Fruit fly (Drosophila melanogaster) whole organism, embryonic: Measurements from ENCODE around the gene Zw.

ENCODE experiments used
- Ada2b ChIP-seq: fragments of 200-800 bp; sonication (Bioruptor generic); IDR thresholded peaks from 2 replicates; pipeline ENCODE4 v1.3.6; 2022; ENCODE audit warnings: missing biosample characterization, missing genetic modification characterization
- Bgb ChIP-seq: fragments of 200-800 bp; sonication (Bioruptor generic); IDR thresholded peaks from 2 replicates; pipeline ENCODE4 v1.3.6; 2022; ENCODE audit warnings: missing biosample characterization, missing genetic modification characterization; ENCODE audit not compliant: partially characterized antibody
- CG10462 ChIP-seq: fragments of 200-800 bp; sonication (Bioruptor generic); optimal IDR thresholded peaks from 2 replicates; lab custom pipeline; 2016; ENCODE audit warnings: missing biosample characterization, missing genetic modification characterization
- CG11696 ChIP-seq: fragments of 200-800 bp; sonication (Bioruptor generic); IDR thresholded peaks from 2 replicates; pipeline ENCODE4 v1.3.6; 2022; ENCODE audit warnings: missing biosample characterization, missing genetic modification characterization
- CG18262 ChIP-seq: fragments of 200-800 bp; optimal IDR thresholded peaks from 3 replicates; lab custom pipeline; 2019; ENCODE audit warnings: missing biosample characterization, mild to moderate bottlenecking, missing genetic modification characterization, moderate library complexity
- CG2199 ChIP-seq: fragments of 200-800 bp; sonication (Bioruptor generic); IDR thresholded peaks from 3 replicates; pipeline ENCODE4 v1.3.6; 2022; ENCODE audit warnings: missing biosample characterization, missing genetic modification characterization
- CG2875 ChIP-seq: fragments of 200-800 bp; sonication (Bioruptor generic); optimal IDR thresholded peaks from 2 replicates; lab custom pipeline; 2017; ENCODE audit warnings: missing biosample characterization, mild to moderate bottlenecking, missing genetic modification characterization, missing genetic modification reagents
- CG30020 ChIP-seq: fragments of 200-800 bp; optimal IDR thresholded peaks from 2 replicates; lab custom pipeline; 2019; ENCODE audit warnings: missing biosample characterization, mild to moderate bottlenecking, missing genetic modification characterization, moderate library complexity
- CG3995 ChIP-seq: fragments of 200-800 bp; sonication (Bioruptor generic); optimal IDR thresholded peaks from 3 replicates; lab custom pipeline; 2016; ENCODE audit warnings: missing biosample characterization, missing genetic modification characterization
- CG4404 ChIP-seq: fragments of 200-800 bp; sonication (Bioruptor generic); IDR thresholded peaks from 2 replicates; pipeline ENCODE4 v1.3.6; 2022; ENCODE audit warnings: missing biosample characterization, missing genetic modification characterization
- CG6683 ChIP-seq: fragments of 200-800 bp; sonication (Bioruptor generic); optimal IDR thresholded peaks from 2 replicates; lab custom pipeline; 2017; ENCODE audit warnings: missing biosample characterization, mild to moderate bottlenecking, missing genetic modification characterization, missing genetic modification reagents
- CG6791 ChIP-seq: fragments of 200-800 bp; sonication (Bioruptor generic); IDR thresholded peaks from 3 replicates; pipeline ENCODE4 v1.3.6; 2022; ENCODE audit warnings: missing biosample characterization, missing genetic modification characterization; ENCODE audit not compliant: partially characterized antibody
- CG7357 ChIP-seq: fragments of 200-800 bp; sonication (Bioruptor generic); IDR thresholded peaks from 3 replicates; pipeline ENCODE4 v1.3.6; 2022; ENCODE audit warnings: missing biosample characterization, missing genetic modification characterization
- CG8359 ChIP-seq: fragments of 200-800 bp; sonication (Bioruptor generic); optimal IDR thresholded peaks from 2 replicates; lab custom pipeline; 2017; ENCODE audit warnings: missing biosample characterization, mild to moderate bottlenecking, missing genetic modification characterization, borderline replicate concordance
- CG9437 ChIP-seq: fragments of 200-800 bp; sonication (Bioruptor generic); optimal IDR thresholded peaks from 2 replicates; lab custom pipeline; 2018; ENCODE audit warnings: missing biosample characterization, mild to moderate bottlenecking, missing genetic modification characterization
- Dad ChIP-seq: fragments of 200-800 bp; sonication (Bioruptor generic); optimal IDR thresholded peaks from 3 replicates; lab custom pipeline; 2016; ENCODE audit warnings: missing biosample characterization, missing genetic modification characterization
- Dll ChIP-seq: fragments of 200-800 bp; sonication (Bioruptor generic); IDR thresholded peaks from 4 replicates; pipeline ENCODE4 v1.3.6; 2022; ENCODE audit warnings: missing biosample characterization, missing genetic modification characterization; ENCODE audit not compliant: partially characterized antibody
- Dp ChIP-seq: fragments of 200-800 bp; sonication (Bioruptor generic); optimal IDR thresholded peaks from 2 replicates; lab custom pipeline; 2018; ENCODE audit warnings: missing biosample characterization, mild to moderate bottlenecking, missing genetic modification characterization, moderate library complexity
- E2f1 ChIP-seq: fragments of 200-800 bp; sonication (Bioruptor generic); IDR thresholded peaks from 2 replicates; pipeline ENCODE4 v1.3.6; 2022; ENCODE audit warnings: missing biosample characterization, missing genetic modification characterization
- HLH54F ChIP-seq: fragments of 200-800 bp; sonication (Bioruptor generic); optimal IDR thresholded peaks from 3 replicates; lab custom pipeline; 2016; ENCODE audit warnings: missing biosample characterization, missing genetic modification characterization
- HmgZ ChIP-seq: fragments of 200-800 bp; sonication (Bioruptor generic); optimal IDR thresholded peaks from 2 replicates; lab custom pipeline; 2018; ENCODE audit warnings: missing biosample characterization, mild to moderate bottlenecking, missing genetic modification characterization
- PHDP ChIP-seq: fragments of 200-800 bp; sonication (Bioruptor generic); optimal IDR thresholded peaks from 3 replicates; lab custom pipeline; 2018; ENCODE audit warnings: missing biosample characterization, mild to moderate bottlenecking, missing genetic modification characterization, moderate library complexity
- Rfx ChIP-seq: fragments of 200-800 bp; sonication (Bioruptor generic); IDR thresholded peaks from 2 replicates; pipeline ENCODE4 v1.3.6; 2022; ENCODE audit warnings: missing biosample characterization, missing genetic modification characterization
- Rx ChIP-seq: fragments of 200-800 bp; sonication (Bioruptor generic); IDR thresholded peaks from 2 replicates; pipeline ENCODE4 v1.3.6; 2022; ENCODE audit warnings: missing biosample characterization, missing genetic modification characterization
- YL-1 ChIP-seq: fragments of 200-800 bp; sonication (Bioruptor generic); optimal IDR thresholded peaks from 3 replicates; lab custom pipeline; 2017; ENCODE audit warnings: missing biosample characterization, mild to moderate bottlenecking, missing genetic modification characterization
- bsh ChIP-seq, 2 experiments: fragments of 200-800 bp; sonication (Bioruptor generic); optimal IDR thresholded peaks; 2 replicates each; lab custom pipeline; 2017 to 2018; ENCODE audit warnings: mild to moderate bottlenecking in 2 of 2, missing biosample characterization in 2 of 2, missing genetic modification characterization in 2 of 2, moderate library complexity in 1 of 2
- chinmo ChIP-seq: fragments of 200-800 bp; sonication (Bioruptor generic); IDR thresholded peaks from 4 replicates; pipeline ENCODE4 v1.3.6; 2022; ENCODE audit warnings: missing biosample characterization, missing genetic modification characterization; ENCODE audit not compliant: partially characterized antibody
- ci ChIP-seq: fragments of 200-800 bp; sonication (Bioruptor generic); IDR thresholded peaks from 3 replicates; pipeline ENCODE4 v1.3.6; 2022; ENCODE audit warnings: missing biosample characterization, missing genetic modification characterization
- disco-r ChIP-seq: fragments of 200-800 bp; sonication (Bioruptor generic); optimal IDR thresholded peaks from 2 replicates; lab custom pipeline; 2016; ENCODE audit warnings: missing biosample characterization, missing genetic modification characterization
- dysf ChIP-seq: fragments of 200-800 bp; sonication (Bioruptor generic); IDR thresholded peaks from 3 replicates; pipeline ENCODE4 v1.3.6; 2022; ENCODE audit warnings: missing biosample characterization, missing genetic modification characterization
- grau ChIP-seq: fragments of 200-800 bp; optimal IDR thresholded peaks from 3 replicates; lab custom pipeline; 2019; ENCODE audit warnings: missing biosample characterization, mild to moderate bottlenecking, missing genetic modification characterization, moderate library complexity
- gsb-n ChIP-seq: fragments of 200-800 bp; sonication (Bioruptor generic); optimal IDR thresholded peaks from 3 replicates; lab custom pipeline; 2018; ENCODE audit warnings: missing biosample characterization, mild to moderate bottlenecking, missing genetic modification characterization
- gt ChIP-seq: fragments of 200-800 bp; sonication (Bioruptor generic); IDR thresholded peaks from 2 replicates; pipeline ENCODE4 v1.3.6; 2022; ENCODE audit warnings: missing biosample characterization, missing genetic modification characterization
- hbn ChIP-seq: fragments of 200-800 bp; sonication (Bioruptor generic); IDR thresholded peaks from 2 replicates; pipeline ENCODE4 v1.3.6; 2022; ENCODE audit warnings: missing biosample characterization, missing genetic modification characterization; ENCODE audit not compliant: partially characterized antibody
- jing ChIP-seq: fragments of 200-800 bp; sonication (Bioruptor generic); optimal IDR thresholded peaks from 2 replicates; lab custom pipeline; 2018; ENCODE audit warnings: missing biosample characterization, mild to moderate bottlenecking, missing genetic modification characterization
- knrl ChIP-seq: fragments of 200-800 bp; sonication (Bioruptor generic); IDR thresholded peaks from 3 replicates; pipeline ENCODE4 v1.3.6; 2022; ENCODE audit warnings: missing biosample characterization, missing genetic modification characterization; ENCODE audit not compliant: partially characterized antibody
- lola ChIP-seq, 3 experiments: fragments of >200 bp in 2 of 3; fragments of 200-800 bp in 1 of 3; sonication (Bioruptor generic) in 1 of 3; optimal IDR thresholded peaks; 2 replicates each; lab custom pipeline; 2017 to 2019; ENCODE audit warnings: missing biosample characterization in 3 of 3, missing genetic modification characterization in 3 of 3, mild to moderate bottlenecking in 1 of 3, moderate library complexity in 1 of 3
- pzg ChIP-seq: fragments of 200-800 bp; sonication (Bioruptor generic); optimal IDR thresholded peaks from 3 replicates; lab custom pipeline; 2018; ENCODE audit warnings: missing biosample characterization, mild to moderate bottlenecking, missing genetic modification characterization, moderate library complexity
- sc ChIP-seq, 3 experiments: fragments of >200 bp in 2 of 3; fragments of 200-800 bp in 1 of 3; sonication (Bioruptor generic) in 1 of 3; optimal IDR thresholded peaks; 2 replicates in 2 of 3; 3 replicates in 1 of 3; lab custom pipeline; 2017; ENCODE audit warnings: mild to moderate bottlenecking in 1 of 3, missing biosample characterization in 1 of 3, missing genetic modification characterization in 1 of 3, missing genetic modification reagents in 1 of 3
- sr ChIP-seq: fragments of 200-800 bp; sonication (Bioruptor generic); IDR thresholded peaks from 3 replicates; pipeline ENCODE4 v1.3.6; 2022; ENCODE audit warnings: missing biosample characterization, missing genetic modification characterization
- ssp ChIP-seq: fragments of 200-800 bp; sonication (Bioruptor generic); IDR thresholded peaks from 2 replicates; pipeline ENCODE4 v1.3.6; 2022; ENCODE audit warnings: missing biosample characterization, missing genetic modification characterization
- toy ChIP-seq: fragments of 200-800 bp; sonication (Bioruptor generic); IDR thresholded peaks from 2 replicates; pipeline ENCODE4 v1.3.6; 2022; ENCODE audit warnings: missing biosample characterization, missing genetic modification characterization
- trem ChIP-seq: fragments of 200-800 bp; optimal IDR thresholded peaks from 3 replicates; lab custom pipeline; 2019; ENCODE audit warnings: missing biosample characterization, mild to moderate bottlenecking, missing genetic modification characterization, moderate library complexity
- trh ChIP-seq: fragments of 200-800 bp; sonication (Bioruptor generic); optimal IDR thresholded peaks from 2 replicates; lab custom pipeline; 2016; ENCODE audit warnings: missing biosample characterization, missing genetic modification characterization
- ttk ChIP-seq: fragments of 200-800 bp; sonication (Bioruptor generic); IDR thresholded peaks from 2 replicates; pipeline ENCODE4 v2.1.2; 2022; ENCODE audit warnings: missing biosample characterization, missing genetic modification characterization
- zen ChIP-seq: fragments of 200-800 bp; sonication (Bioruptor generic); optimal IDR thresholded peaks from 3 replicates; lab custom pipeline; 2018; ENCODE audit warnings: missing biosample characterization, mild to moderate bottlenecking, missing genetic modification characterization, moderate library complexity
- zfh2 ChIP-seq: fragments of 200-800 bp; sonication (Bioruptor generic); optimal IDR thresholded peaks from 2 replicates; lab custom pipeline; 2016; ENCODE audit warnings: missing biosample characterization, missing genetic modification characterization

The Zw gene

DNA sequence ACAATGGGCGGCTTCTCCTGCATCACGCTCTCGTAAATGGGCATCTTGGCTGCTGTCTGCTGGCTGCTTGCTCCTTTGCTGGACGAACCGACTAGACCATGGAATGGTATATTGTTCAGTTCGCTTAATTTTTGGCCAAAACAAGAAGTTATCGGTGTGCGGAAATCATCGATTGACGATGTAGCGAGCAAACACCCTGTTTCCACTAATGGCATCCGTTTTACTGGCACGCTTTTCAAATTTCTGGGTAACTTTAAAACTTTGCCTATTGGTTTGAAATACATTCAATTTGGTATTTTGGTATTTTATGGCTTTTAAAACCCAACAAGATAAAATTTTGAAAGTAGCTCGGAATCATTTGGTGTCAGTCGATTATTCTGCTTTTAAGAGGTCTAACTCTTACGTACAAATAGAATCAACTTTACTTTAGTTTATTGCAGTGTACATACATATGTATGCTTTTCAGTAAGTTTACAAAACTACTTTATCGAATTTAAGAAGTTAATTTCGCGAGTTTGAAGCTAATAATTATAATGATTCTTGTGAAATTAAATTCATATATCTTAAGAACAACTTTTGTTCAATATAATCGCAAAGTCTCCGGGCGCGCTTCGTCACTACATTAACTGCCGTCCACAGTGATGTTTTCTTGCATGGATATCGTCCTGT, 21.0 kb upstream of the Zw start, which contains the start of gene Arp10 (continued):
- peak; percentile 36 for TF ChIP-seq trem (tag; lab: Kevin White, UChicago)
- TF ChIP-seq Dad (GFP tag; lab: Kevin White, UChicago): no peak
- peak; percentile 91 for TF ChIP-seq CG7357 (GFP tag; lab: Robert Waterston, UW)
- peak; percentile 92 for TF ChIP-seq ssp
- TF ChIP-seq chinmo: 0 out of 4 replicates have a peak, but pooled peaks have one; percentile 59
- peak; percentile 13 for TF ChIP-seq CG18262
- peak; percentile 88 for TF ChIP-seq CG30020
- peak in 1 of 2 experiments; percentile 2 for TF ChIP-seq bsh (GFP tag; optimal IDR thresholded peaks at IDR 0.05; lab: Kevin White, UChicago)
- TF ChIP-seq jing: no peak
- TF ChIP-seq YL-1 (GFP tag; lab: Kevin White, UChicago): peak; percentile 18
- peak; percentile 57 for TF ChIP-seq Dp
- TF ChIP-seq knrl (GFP tag; lab: Robert Waterston, UW): peak; percentile 46; the same call in 2 of the 3 replicates
- TF ChIP-seq hbn (GFP tag; lab: Robert Waterston, UW): 0 out of 2 replicates have a peak, but pooled peaks have one; percentile 31
- TF ChIP-seq Rx (GFP tag; lab: Robert Waterston, UW): no peak
- peak; percentile 59; the same call in 3 of the 4 replicates for TF ChIP-seq Dll (GFP tag; lab: Robert Waterston, UW)
- peak; percentile 14 for TF ChIP-seq zfh2 (GFP tag; lab: Kevin White, UChicago)
- peak; percentile 43; the same call in 1 of the 2 replicates for TF ChIP-seq Bgb
- TF ChIP-seq CG11696: no peak
- TF ChIP-seq CG8359 (GFP tag; lab: Kevin White, UChicago): no peak
- peak in 2 of 3 experiments; percentile 3 to 81 for TF ChIP-seq lola (GFP tag; optimal IDR thresholded peaks at IDR 0.05; lab: Kevin White, UChicago)
- TF ChIP-seq CG3995 (GFP tag; lab: Kevin White, UChicago): peak; percentile 75
- peak; percentile 21 for TF ChIP-seq zen
- 0 out of 2 replicates have a peak, but pooled peaks have one; percentile 16 for TF ChIP-seq Rfx (GFP tag; lab: Robert Waterston, UW)
- TF ChIP-seq CG2875 (GFP tag; lab: Kevin White, UChicago): no peak

DNA sequence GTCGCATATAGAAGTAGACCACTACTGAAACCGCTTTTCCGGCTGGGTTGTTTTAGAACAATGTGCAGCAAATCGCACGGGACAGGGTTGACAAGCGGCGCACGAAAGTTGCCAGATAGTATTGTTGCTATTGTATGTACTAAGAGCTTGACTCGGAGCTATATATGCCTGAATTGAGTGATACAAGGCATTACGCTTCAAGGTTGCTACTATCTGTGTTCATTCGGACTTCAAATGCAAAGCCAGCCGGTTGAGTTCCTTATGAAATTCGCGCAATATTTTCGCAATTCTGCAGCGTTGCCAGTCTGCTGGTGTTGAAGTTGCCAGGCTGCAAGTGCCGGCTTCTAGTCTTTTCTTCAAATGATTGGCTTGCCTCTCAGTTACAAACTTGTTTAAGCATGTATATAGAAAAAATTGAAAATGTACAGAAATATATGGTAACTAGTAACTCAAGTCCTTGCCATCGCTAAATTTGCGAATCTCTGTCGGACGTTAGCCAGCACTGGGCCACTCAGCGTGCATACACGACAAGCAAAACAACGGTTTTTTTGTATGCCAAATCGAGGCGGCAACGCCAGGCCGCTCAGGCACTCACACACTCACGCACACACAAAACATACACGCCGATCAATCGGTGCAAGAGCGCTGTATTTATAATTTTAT, 15.2 kb upstream of the Zw start, which contains the start of the genes Ranbp21 and Elys:
TSS of gene Ranbp21 (minus strand) at position 513 of the 663 bp plus-strand sequence.
TSS of gene Elys (plus strand) at position 549 of the 663 bp plus-strand sequence.
- peak; percentile 12 for TF ChIP-seq disco-r (GFP tag; lab: Kevin White, UChicago)
- peak; percentile 55 for TF ChIP-seq dysf (GFP tag; lab: Robert Waterston, UW)
- TF ChIP-seq PHDP (tag; lab: Kevin White, UChicago): no peak
- no peak for TF ChIP-seq Ada2b
- TF ChIP-seq sr: no peak
- peak; percentile 76 for TF ChIP-seq HLH54F (GFP tag; lab: Kevin White, UChicago)
- TF ChIP-seq trh: no peak
- peak; percentile 6; the same call in 1 of the 3 replicates for TF ChIP-seq CG6791 (GFP tag; lab: Robert Waterston, UW)
- TF ChIP-seq ci (GFP tag; lab: Robert Waterston, UW): peak; percentile 56; the same call in 1 of the 3 replicates
- TF ChIP-seq gt (GFP tag; lab: Robert Waterston, UW): no peak
- TF ChIP-seq pzg (GFP tag; lab: Kevin White, UChicago): peak; percentile 55
- peak; percentile 28 for TF ChIP-seq HmgZ (tag; lab: Kevin White, UChicago)
- TF ChIP-seq bsh (GFP tag; optimal IDR thresholded peaks at IDR 0.05; lab: Kevin White, UChicago): peak in 1 of 2 experiments; percentile 31
- peak; percentile 40 for TF ChIP-seq grau (tag; lab: Kevin White, UChicago)
- peak; percentile 42; the same call in 1 of the 2 replicates for TF ChIP-seq E2f1
- TF ChIP-seq ttk (GFP tag; lab: Robert Waterston, UW): peak; percentile 51; the same call in 1 of the 2 replicates
- TF ChIP-seq sc (optimal IDR thresholded peaks at IDR 0.05; lab: Kevin White, UChicago): no peak
- TF ChIP-seq sc (GFP tag; optimal IDR thresholded peaks at IDR 0.05; lab: Kevin White, UChicago): no peak
- no peak for TF ChIP-seq CG6683 (GFP tag; lab: Kevin White, UChicago)
- TF ChIP-seq CG4404 (GFP tag; lab: Robert Waterston, UW): peak; percentile 54; the same call in 1 of the 2 replicates
- no peak for TF ChIP-seq gsb-n (tag; lab: Kevin White, UChicago)
- no peak for TF ChIP-seq CG2199
- no peak for TF ChIP-seq toy (GFP tag; lab: Robert Waterston, UW)
- peak; percentile 77 for TF ChIP-seq CG10462 (GFP tag; lab: Kevin White, UChicago)
- no peak for TF ChIP-seq CG9437
